Worm (Caenorhabditis elegans): ENCODE data around the gene tag-340.

- no peak for TF ChIP-seq dao-5 (tag; optimal IDR thresholded peaks at IDR 0.05)
- no peak for TF ChIP-seq W03F9.2 (tag; optimal IDR thresholded peaks at IDR 0.05)
Measured at ce11 chrIII:4874671-4875070, 25.6 kb upstream of the tag-340 start, which contains the start of gene C35D10.12.

Measured in whole organism, L4/young adult.